Worm (Caenorhabditis elegans): ENCODE results near the gene glb-12.

- no peak for TF ChIP-seq ceh-9 (tag; optimal IDR thresholded peaks at IDR 0.05)
- no peak for TF ChIP-seq F13H6.1 (tag; optimal IDR thresholded peaks at IDR 0.05)
- TF ChIP-seq T23F11.4 (GFP tag; optimal IDR thresholded peaks at IDR 0.05) = no peak
- TF ChIP-seq fkh-10 (GFP tag; optimal IDR thresholded peaks at IDR 0.05) = no peak
- no peak for TF ChIP-seq unc-55 (GFP tag; optimal IDR thresholded peaks at IDR 0.05)
- TF ChIP-seq nfya-1 (tag; optimal IDR thresholded peaks at IDR 0.05) = no peak
- no peak for TF ChIP-seq sdc-2 (tag; optimal IDR thresholded peaks at IDR 0.05)
Measured at ce11 chrII:10731552-10731951, at the start of gene glb-12.
